Worm (Caenorhabditis elegans): ENCODE measurements around the gene F42A9.3.

DNA sequence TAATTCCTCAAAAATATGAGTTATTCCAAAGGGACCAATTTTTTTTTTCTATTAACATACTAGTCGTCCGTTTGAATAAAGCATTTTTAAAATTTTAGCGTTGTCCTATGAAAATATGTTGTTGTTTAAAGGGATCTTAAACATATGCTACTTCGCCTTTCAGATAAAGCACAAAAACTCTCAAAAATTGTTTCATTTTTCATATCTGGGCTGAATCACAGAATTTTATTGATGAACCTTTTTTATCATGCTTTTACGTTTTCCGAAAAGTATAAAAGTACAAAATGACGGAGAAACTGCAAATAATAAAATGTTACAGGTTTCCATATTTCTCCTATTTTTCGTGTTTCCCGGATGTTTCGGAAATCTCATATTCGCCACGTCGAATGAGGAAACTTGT, 21.3 kb upstream of the F42A9.3 start, which contains the start of gene clec-181:
- TF ChIP-seq ama-1 (optimal IDR thresholded peaks at IDR 0.05) = no peak
- no peak for TF ChIP-seq nhr-25 (tag; optimal IDR thresholded peaks at IDR 0.05)
- no peak for TF ChIP-seq F13H6.1 (tag; optimal IDR thresholded peaks at IDR 0.05)
- TF ChIP-seq R02D3.7 (tag; optimal IDR thresholded peaks at IDR 0.05) = no peak
- no peak for TF ChIP-seq ztf-11 (tag; optimal IDR thresholded peaks at IDR 0.05)

All from whole organism, L2 larva.